Worm (Caenorhabditis elegans) whole organism, L4 larva: ENCODE data around the gene F10D2.16.

Experiments used
- aly-2 ChIP-seq: sonication (generic microtip); optimal IDR thresholded peaks from 2 replicates; lab custom pipeline; 2018; ENCODE audit warnings: missing biosample characterization, missing genetic modification characterization
- daf-12 ChIP-seq: fragments of 150-350 bp; optimal IDR thresholded peaks from 2 replicates; lab custom pipeline; 2014; ENCODE audit warnings: missing biosample characterization, missing genetic modification reagents, missing genetic modification characterization
- hif-1 ChIP-seq, 2 experiments: sonication (generic microtip); optimal IDR thresholded peaks; 2 replicates each; lab custom pipeline; 2016 to 2017; ENCODE audit warnings: missing compliant biosample characterization in 2 of 2, missing genetic modification characterization in 2 of 2, missing genetic modification reagents in 2 of 2, missing genotype in 2 of 2, mild to moderate bottlenecking in 1 of 2
- jun-1 ChIP-seq: fragments of 150-350 bp; optimal IDR thresholded peaks from 2 replicates; lab custom pipeline; 2014; ENCODE audit warnings: missing biosample characterization, missing genetic modification reagents, missing genetic modification characterization
- mdt-29 ChIP-seq: fragments of 200-800 bp; sonication (Bioruptor generic); IDR thresholded peaks from 2 replicates; pipeline ENCODE4 v1.3.6; 2022; ENCODE audit warnings: missing genetic modification reagents, missing genetic modification characterization, missing compliant biosample characterization
- nhr-6 ChIP-seq: fragments of 150-350 bp; optimal IDR thresholded peaks from 2 replicates; lab custom pipeline; 2014; ENCODE audit warnings: missing biosample characterization, missing genetic modification characterization
- php-3 ChIP-seq: fragments of 200-800 bp; sonication (Bioruptor generic); IDR thresholded peaks from 2 replicates; pipeline ENCODE4 v1.3.6; 2022; ENCODE audit warnings: missing genetic modification reagents, missing genetic modification characterization, missing compliant biosample characterization
- zag-1 ChIP-seq: fragments of 150-350 bp; optimal IDR thresholded peaks from 2 replicates; lab custom pipeline; 2014; ENCODE audit warnings: missing biosample characterization, missing genetic modification characterization
- zip-2 ChIP-seq: fragments of 150-350 bp; optimal IDR thresholded peaks from 2 replicates; lab custom pipeline; 2014; ENCODE audit warnings: missing biosample characterization, missing genetic modification characterization

- no peak for TF ChIP-seq hif-1 (tag; optimal IDR thresholded peaks at IDR 0.05; lab: Kevin White, UChicago)
- no peak for TF ChIP-seq zag-1 (tag; lab: Kevin White, UChicago)
- no peak for TF ChIP-seq mdt-29 (GFP tag; lab: Robert Waterston, UW)
- TF ChIP-seq nhr-6 (tag; lab: Kevin White, UChicago) = no peak
- no peak for TF ChIP-seq daf-12 (tag; lab: Kevin White, UChicago)
- TF ChIP-seq aly-2 = no peak
- no peak for TF ChIP-seq jun-1
- no peak for TF ChIP-seq php-3 (GFP tag; lab: Robert Waterston, UW)
- no peak for TF ChIP-seq zip-2
These were observed 42.8 kb upstream of the F10D2.16 start, which contains the start of gene nhr-286 for ce11 chrV:7091287-7091686.
